Worm (Caenorhabditis elegans) whole organism, young adult: Measurements from ENCODE around the gene F48C5.2.

Source experiments
- F23B12.7 ChIP-seq: sonication (generic microtip); optimal IDR thresholded peaks from 2 replicates; lab custom pipeline; 2017; ENCODE audit warnings: missing genetic modification characterization, mild to moderate bottlenecking, missing compliant biosample characterization, antibody characterized with exemption, moderate library complexity; ENCODE audit not compliant: insufficient read depth
- F39B2.1 ChIP-seq: fragments of 200-800 bp; sonication (Bioruptor generic); IDR thresholded peaks from 2 replicates; pipeline ENCODE4 v1.3.6; 2022; ENCODE audit warnings: missing genetic modification reagents, missing genetic modification characterization, missing compliant biosample characterization
- attf-6 ChIP-seq: fragments of 200-800 bp; sonication (Bioruptor generic); IDR thresholded peaks from 2 replicates; pipeline ENCODE4 v1.3.6; 2022; ENCODE audit warnings: missing genetic modification reagents, missing genetic modification characterization, missing compliant biosample characterization
- cebp-1 ChIP-seq, 2 experiments: fragments of 200-800 bp in 1 of 2; sonication (Bioruptor generic) in 1 of 2; sonication (generic microtip) in 1 of 2; IDR thresholded peaks in 1 of 2; optimal IDR thresholded peaks in 1 of 2; 2 replicates each; pipeline versions ENCODE4 v1.3.6 to Lab custom; 2017 to 2022; ENCODE audit warnings: missing compliant biosample characterization in 2 of 2, missing genetic modification characterization in 2 of 2, mild to moderate bottlenecking in 1 of 2, missing genetic modification reagents in 1 of 2, moderate library complexity in 1 of 2
- ets-4 ChIP-seq: fragments of 200-800 bp; sonication (Bioruptor generic); optimal IDR thresholded peaks from 2 replicates; lab custom pipeline; 2018; ENCODE audit warnings: mild to moderate bottlenecking, missing genetic modification characterization, missing compliant biosample characterization
- hmg-20 ChIP-seq: fragments of 200-800 bp; sonication (Bioruptor generic); IDR thresholded peaks from 2 replicates; pipeline ENCODE4 v1.3.6; 2022; ENCODE audit warnings: missing genetic modification reagents, missing genetic modification characterization, missing compliant biosample characterization
- nfya-1 ChIP-seq: sonication (generic microtip); optimal IDR thresholded peaks from 2 replicates; lab custom pipeline; 2017; ENCODE audit warnings: antibody characterized with exemption, missing compliant biosample characterization, missing genetic modification characterization, borderline replicate concordance; ENCODE audit not compliant: insufficient read depth
- nhr-120 ChIP-seq: fragments of 200-800 bp; sonication (Bioruptor generic); IDR thresholded peaks from 2 replicates; pipeline ENCODE4 v1.3.6; 2022; ENCODE audit warnings: missing genetic modification characterization, missing compliant biosample characterization
- pbrm-1 ChIP-seq: fragments of 200-800 bp; sonication (Bioruptor generic); IDR thresholded peaks from 2 replicates; pipeline ENCODE4 v1.3.6; 2022; ENCODE audit warnings: missing genetic modification reagents, missing genetic modification characterization, missing compliant biosample characterization
- repo-1 ChIP-seq: sonication (generic microtip); optimal IDR thresholded peaks from 2 replicates; lab custom pipeline; 2017; ENCODE audit warnings: mild to moderate bottlenecking, missing genetic modification characterization, missing compliant biosample characterization
- snpc-4 ChIP-seq, 5 experiments: fragments of 150-350 bp in 1 of 5; sonication (generic microtip) in 4 of 5; optimal IDR thresholded peaks; 2 replicates each; lab custom pipeline; 2014 to 2018; ENCODE audit warnings: missing genetic modification characterization in 5 of 5, missing biosample characterization in 3 of 5, antibody characterized with exemption in 2 of 5, mild to moderate bottlenecking in 2 of 5, missing compliant biosample characterization in 2 of 5, missing genotype in 2 of 5, moderate library complexity in 2 of 5, missing genetic modification reagents in 1 of 5
- unc-130 ChIP-seq: sonication (generic microtip); optimal IDR thresholded peaks from 2 replicates; lab custom pipeline; 2016; ENCODE audit warnings: missing genetic modification reagents, missing genetic modification characterization, missing compliant biosample characterization

ce11 chrX:11480032-11480431 is 25.9 kb upstream of the F48C5.2 start:
- TF ChIP-seq pbrm-1 (GFP tag; lab: Robert Waterston, UW) (no peak), nhr-120 (GFP tag; lab: Robert Waterston, UW) (no peak), cebp-1 (GFP tag; IDR thresholded peaks at IDR 0.05; lab: Robert Waterston, UW) (no peak), cebp-1 (tag; optimal IDR thresholded peaks at IDR 0.05; lab: Kevin White, UChicago) (no peak), repo-1 (tag; lab: Kevin White, UChicago) (no peak), unc-130 (no peak), F39B2.1 (GFP tag; lab: Robert Waterston, UW) (no peak), snpc-4 (GFP tag; optimal IDR thresholded peaks at IDR 0.05; lab: Kevin White, UChicago) (no peak), snpc-4 (tag; optimal IDR thresholded peaks at IDR 0.05; lab: Kevin White, UChicago) (no peak), hmg-20 (GFP tag; lab: Robert Waterston, UW) (no peak), nfya-1 (tag; lab: Kevin White, UChicago) (no peak), attf-6 (GFP tag; lab: Robert Waterston, UW) (no peak), F23B12.7 (tag; lab: Kevin White, UChicago) (no peak), ets-4 (GFP tag; lab: Kevin White, UChicago) (no peak)
